Fruit fly (Drosophila melanogaster): ENCODE data around the gene CG44002.

The CG44002 gene

dm6 chr2L:3152696-3153613, 17.9 kb downstream of the CG44002 start (continued):
- TF ChIP-seq E2f2 (GFP tag; IDR thresholded peaks at IDR 0.05) = peak; percentile 72
- TF ChIP-seq wdn (GFP tag; IDR thresholded peaks at IDR 0.05) = peak; percentile 64; the same call in 1 of the 2 replicates
- TF ChIP-seq sd (tag; optimal IDR thresholded peaks at IDR 0.05) = peak; percentile 64
- peak; percentile 82 for TF ChIP-seq CG8290 (GFP tag; optimal IDR thresholded peaks at IDR 0.05)
- peak; percentile 56 to 97 for TF ChIP-seq CG8290 (tag; optimal IDR thresholded peaks at IDR 0.05)
- peak; percentile 79 for TF ChIP-seq CG11695 (GFP tag; IDR thresholded peaks at IDR 0.05)
- TF ChIP-seq HLH3B (GFP tag; IDR thresholded peaks at IDR 0.05) = peak; percentile 96
- peak; percentile 85 for TF ChIP-seq onecut (GFP tag; IDR thresholded peaks at IDR 0.05)
- peak; percentile 37 for TF ChIP-seq zfh2 (GFP tag; optimal IDR thresholded peaks at IDR 0.05)
- peak; percentile 86 for TF ChIP-seq zen (tag; optimal IDR thresholded peaks at IDR 0.05)
- peak; percentile 85 for TF ChIP-seq CG4282 (GFP tag; optimal IDR thresholded peaks at IDR 0.05)
- TF ChIP-seq Xbp1 (GFP tag; optimal IDR thresholded peaks at IDR 0.05) = peak; percentile 96
- TF ChIP-seq stc (GFP tag; IDR thresholded peaks at IDR 0.05) = peak; percentile 93
- TF ChIP-seq pfk (GFP tag; optimal IDR thresholded peaks at IDR 0.05) = no peak
- TF ChIP-seq Dek (tag; optimal IDR thresholded peaks at IDR 0.05) = peak; percentile 84
- TF ChIP-seq CG30020 (tag; optimal IDR thresholded peaks at IDR 0.05) = peak; percentile 71
- TF ChIP-seq Lpt (GFP tag; optimal IDR thresholded peaks at IDR 0.05) = no peak
- TF ChIP-seq pzg (GFP tag; optimal IDR thresholded peaks at IDR 0.05) = no peak
- TF ChIP-seq CG2202 (tag; optimal IDR thresholded peaks at IDR 0.05) = peak; percentile 94
- peak in 1 of 3 experiments; percentile 88 for TF ChIP-seq Stat92E (GFP tag; optimal IDR thresholded peaks at IDR 0.05)
- peak; percentile 82 for TF ChIP-seq wek (GFP tag; optimal IDR thresholded peaks at IDR 0.05)
- peak; percentile 93 for TF ChIP-seq sens-2 (GFP tag; IDR thresholded peaks at IDR 0.05)
- peak; percentile 74 for TF ChIP-seq CG2889 (GFP tag; IDR thresholded peaks at IDR 0.05)
- TF ChIP-seq CG14667 (GFP tag; IDR thresholded peaks at IDR 0.05) = peak; percentile 91
- TF ChIP-seq CG11456 (GFP tag; IDR thresholded peaks at IDR 0.05) = peak; percentile 90
- TF ChIP-seq dimm (GFP tag; IDR thresholded peaks at IDR 0.05) = peak; percentile 69
- TF ChIP-seq CG17802 (tag; optimal IDR thresholded peaks at IDR 0.05) = peak; percentile 87
- TF ChIP-seq esg (GFP tag; conservative IDR thresholded peaks at IDR 0.05) = peak; percentile 91
- TF ChIP-seq tio (GFP tag; optimal IDR thresholded peaks at IDR 0.05) = peak; percentile 89
- TF ChIP-seq CG7839 (tag; optimal IDR thresholded peaks at IDR 0.05) = peak; percentile 95
- TF ChIP-seq sna (GFP tag; IDR thresholded peaks at IDR 0.05; ENCODE audit: partially characterized antibody) = no peak
- TF ChIP-seq CG32767 (GFP tag; IDR thresholded peaks at IDR 0.05) = peak; percentile 89
- peak; percentile 87 for TF ChIP-seq sug (tag; optimal IDR thresholded peaks at IDR 0.05)
- peak; percentile 12 for TF ChIP-seq D19B (GFP tag; optimal IDR thresholded peaks at IDR 0.05)
- peak; percentile 95 for TF ChIP-seq CG4820 (GFP tag; optimal IDR thresholded peaks at IDR 0.05)
- TF ChIP-seq cad (GFP tag; optimal IDR thresholded peaks at IDR 0.05) = no peak
- no peak for TF ChIP-seq hb (GFP tag; IDR thresholded peaks at IDR 0.05; ENCODE audit: partially characterized antibody)
- TF ChIP-seq Hr51 (GFP tag; optimal IDR thresholded peaks at IDR 0.05) = peak; percentile 86 to 90
- TF ChIP-seq otp (GFP tag; IDR thresholded peaks at IDR 0.05) = peak; percentile 95
- TF ChIP-seq salm (tag; optimal IDR thresholded peaks at IDR 0.05) = peak; percentile 91
- peak; percentile 93 for TF ChIP-seq CG9727 (GFP tag; optimal IDR thresholded peaks at IDR 0.05)
- TF ChIP-seq CG1529 (GFP tag; optimal IDR thresholded peaks at IDR 0.05) = peak; percentile 93
- TF ChIP-seq fd64A (GFP tag; optimal IDR thresholded peaks at IDR 0.05) = peak; percentile 96
- peak; percentile 60; the same call in 1 of the 2 replicates for TF ChIP-seq ham (GFP tag; IDR thresholded peaks at IDR 0.05)
- TF ChIP-seq CG7556 (GFP tag; optimal IDR thresholded peaks at IDR 0.05) = peak; percentile 94
- TF ChIP-seq tx (GFP tag; optimal IDR thresholded peaks at IDR 0.05) = peak; percentile 95
- TF ChIP-seq kay (GFP tag; optimal IDR thresholded peaks at IDR 0.05) = peak; percentile 93
- peak; percentile 93 for TF ChIP-seq lov (optimal IDR thresholded peaks at IDR 0.05)
- peak; percentile 96 for TF ChIP-seq lov (GFP tag; IDR thresholded peaks at IDR 0.05)
